Worm (Caenorhabditis elegans) whole organism, L2 larva: ENCODE measurements around the gene bath-20.
"Not testable (repeated sequence)": the region's sequence is repeated elsewhere in the genome, so short reads cannot be mapped to it uniquely, and the experiment has no call there.

ENCODE experiments used
- C34F6.9 ChIP-seq: fragments of 150-350 bp; optimal IDR thresholded peaks from 2 replicates; lab custom pipeline; 2014; ENCODE audit warnings: missing biosample characterization, missing genetic modification characterization
- F13H6.1 ChIP-seq: sonication (generic microtip); optimal IDR thresholded peaks from 2 replicates; lab custom pipeline; 2016; ENCODE audit warnings: missing genetic modification characterization, missing compliant biosample characterization
- Y55F3AM.14 ChIP-seq: fragments of 200-800 bp; sonication (Bioruptor generic); optimal IDR thresholded peaks from 2 replicates; lab custom pipeline; 2018; ENCODE audit warnings: mild to moderate bottlenecking, missing genetic modification characterization, missing compliant biosample characterization
- ZK546.5 ChIP-seq: sonication (generic microtip); optimal IDR thresholded peaks from 2 replicates; lab custom pipeline; 2017; ENCODE audit warnings: missing biosample characterization, missing genetic modification characterization
- aly-2 ChIP-seq: fragments of 150-350 bp; optimal IDR thresholded peaks from 2 replicates; lab custom pipeline; 2014; ENCODE audit warnings: missing biosample characterization, missing genetic modification characterization
- ama-1 ChIP-seq: fragments of 150-350 bp; optimal IDR thresholded peaks from 2 replicates; lab custom pipeline; 2018; ENCODE audit warnings: inconsistent platforms
- ceh-16 ChIP-seq: fragments of 150-350 bp; optimal IDR thresholded peaks from 2 replicates; lab custom pipeline; 2014; ENCODE audit warnings: missing biosample characterization, missing genetic modification characterization
- ceh-82 ChIP-seq: fragments of 150-350 bp; optimal IDR thresholded peaks from 2 replicates; lab custom pipeline; 2014; ENCODE audit warnings: missing biosample characterization, missing genetic modification characterization
- crh-2 ChIP-seq: sonication (generic microtip); optimal IDR thresholded peaks from 2 replicates; lab custom pipeline; 2017; ENCODE audit warnings: missing biosample characterization, missing genetic modification characterization
- dmd-4 ChIP-seq: sonication (generic microtip); optimal IDR thresholded peaks from 2 replicates; lab custom pipeline; 2017; ENCODE audit warnings: missing biosample characterization, missing genetic modification characterization
- egl-27 ChIP-seq: sonication (generic microtip); optimal IDR thresholded peaks from 3 replicates; lab custom pipeline; 2017; ENCODE audit warnings: missing biosample characterization, missing genetic modification reagents, missing genetic modification characterization
- elt-3 ChIP-seq: sonication (generic microtip); optimal IDR thresholded peaks from 2 replicates; lab custom pipeline; 2017; ENCODE audit warnings: missing biosample characterization, missing genetic modification characterization
- gmeb-1 ChIP-seq: fragments of 150-350 bp; optimal IDR thresholded peaks from 2 replicates; lab custom pipeline; 2014; ENCODE audit warnings: missing biosample characterization, missing genetic modification characterization
- lin-11 ChIP-seq: fragments of 150-350 bp; sonication (generic microtip); optimal IDR thresholded peaks from 2 replicates; lab custom pipeline; 2014; ENCODE audit warnings: missing biosample characterization, missing genetic modification characterization, inconsistent platforms, mixed read lengths
- lin-13 ChIP-seq: fragments of 150-350 bp; optimal IDR thresholded peaks from 2 replicates; lab custom pipeline; 2014; ENCODE audit warnings: missing biosample characterization, missing genetic modification reagents, missing genetic modification characterization
- lin-39 ChIP-seq: fragments of 150-350 bp; optimal IDR thresholded peaks from 2 replicates; lab custom pipeline; 2014; ENCODE audit warnings: missing biosample characterization, missing genetic modification reagents, missing genetic modification characterization
- lsy-2 ChIP-seq, 2 experiments: fragments of 150-350 bp in 1 of 2; sonication (generic microtip) in 1 of 2; optimal IDR thresholded peaks; 2 replicates each; lab custom pipeline; 2014 to 2017; ENCODE audit warnings: missing biosample characterization in 2 of 2, missing genetic modification characterization in 2 of 2
- mab-5 ChIP-seq: fragments of 150-350 bp; optimal IDR thresholded peaks from 2 replicates; lab custom pipeline; 2014; ENCODE audit warnings: missing biosample characterization, missing genetic modification characterization
- mdl-1 ChIP-seq, 2 experiments: fragments of 150-350 bp in 1 of 2; sonication (generic microtip) in 1 of 2; optimal IDR thresholded peaks; 2 replicates each; lab custom pipeline; 2017; ENCODE audit warnings: missing biosample characterization in 2 of 2, missing genetic modification characterization in 2 of 2
- nhr-10 ChIP-seq: sonication (generic microtip); optimal IDR thresholded peaks from 2 replicates; lab custom pipeline; 2017; ENCODE audit warnings: missing biosample characterization, missing genetic modification characterization
- nhr-11 ChIP-seq: fragments of 150-350 bp; optimal IDR thresholded peaks from 2 replicates; lab custom pipeline; 2014; ENCODE audit warnings: missing biosample characterization, missing genetic modification characterization
- nhr-12 ChIP-seq: fragments of 150-350 bp; optimal IDR thresholded peaks from 2 replicates; lab custom pipeline; 2014; ENCODE audit warnings: missing biosample characterization, missing genetic modification characterization
- nhr-129 ChIP-seq: fragments of 150-350 bp; optimal IDR thresholded peaks from 2 replicates; lab custom pipeline; 2014; ENCODE audit warnings: missing biosample characterization, missing genetic modification characterization
- nhr-21 ChIP-seq: fragments of 150-350 bp; optimal IDR thresholded peaks from 2 replicates; lab custom pipeline; 2014; ENCODE audit warnings: missing biosample characterization, missing genetic modification characterization
- nhr-6 ChIP-seq: fragments of 150-350 bp; optimal IDR thresholded peaks from 2 replicates; lab custom pipeline; 2014; ENCODE audit warnings: missing biosample characterization, missing genetic modification characterization
- peb-1 ChIP-seq: fragments of 150-350 bp; optimal IDR thresholded peaks from 2 replicates; lab custom pipeline; 2014; ENCODE audit warnings: missing biosample characterization, missing genetic modification characterization
- sem-4 ChIP-seq: fragments of 150-350 bp; optimal IDR thresholded peaks from 2 replicates; lab custom pipeline; 2014; ENCODE audit warnings: missing biosample characterization, missing genetic modification reagents, missing genetic modification characterization
- skn-1 ChIP-seq: sonication (generic microtip); optimal IDR thresholded peaks from 2 replicates; lab custom pipeline; 2017; ENCODE audit warnings: missing biosample characterization, missing genetic modification characterization
- sma-3 ChIP-seq: sonication (generic microtip); optimal IDR thresholded peaks from 2 replicates; lab custom pipeline; 2016; ENCODE audit warnings: missing genetic modification reagents, missing genetic modification characterization, missing compliant biosample characterization
- snpc-4 ChIP-seq: fragments of 150-350 bp; optimal IDR thresholded peaks from 2 replicates; lab custom pipeline; 2014; ENCODE audit warnings: missing biosample characterization, missing genetic modification characterization
- unc-39 ChIP-seq: fragments of 150-350 bp; optimal IDR thresholded peaks from 2 replicates; lab custom pipeline; 2014; ENCODE audit warnings: missing biosample characterization, missing genetic modification characterization
- unc-62 ChIP-seq: fragments of 150-350 bp; optimal IDR thresholded peaks from 2 replicates; lab custom pipeline; 2014; ENCODE audit warnings: missing biosample characterization, missing genetic modification reagents, missing genetic modification characterization
- zag-1 ChIP-seq: fragments of 150-350 bp; optimal IDR thresholded peaks from 2 replicates; lab custom pipeline; 2014; ENCODE audit warnings: missing biosample characterization, missing genetic modification characterization
- ztf-11 ChIP-seq: sonication (generic microtip); optimal IDR thresholded peaks from 2 replicates; lab custom pipeline; 2017; ENCODE audit warnings: missing biosample characterization, missing genetic modification characterization
- ztf-4 ChIP-seq: fragments of 150-350 bp; optimal IDR thresholded peaks from 2 replicates; lab custom pipeline; 2014; ENCODE audit warnings: missing biosample characterization, missing genetic modification characterization

bath-20 gene

ce11 chrII:2030367-2030766, 12.0 kb downstream of the bath-20 start, which contains the start of gene bath-3:
bath-3 (minus strand) TSS chrII:2030467.
- no peak for TF ChIP-seq ztf-4 (tag; lab: Kevin White, UChicago)
- no peak for TF ChIP-seq sma-3 (GFP tag; lab: Kevin White, UChicago)
- TF ChIP-seq elt-3 = no peak
- TF ChIP-seq mdl-1 (tag; optimal IDR thresholded peaks at IDR 0.05; lab: Kevin White, UChicago) = no peak
- no peak for TF ChIP-seq nhr-6
- TF ChIP-seq snpc-4 (tag; lab: Kevin White, UChicago) = no peak

- no peak for TF ChIP-seq elt-3
- no peak for TF ChIP-seq lin-39 (tag; lab: Kevin White, UChicago)
- TF ChIP-seq egl-27 = no peak
- no peak for TF ChIP-seq unc-62 (GFP tag; lab: Kevin White, UChicago)
- TF ChIP-seq F13H6.1 (tag; lab: Kevin White, UChicago) = no peak
- no peak for TF ChIP-seq Y55F3AM.14 (GFP tag; lab: Kevin White, UChicago)
- no peak for TF ChIP-seq dmd-4 (tag; lab: Kevin White, UChicago)
- no peak for TF ChIP-seq aly-2
- no peak for TF ChIP-seq nhr-12 (tag; lab: Kevin White, UChicago)
- TF ChIP-seq ztf-4 (tag; lab: Kevin White, UChicago) = no peak
- no peak for TF ChIP-seq crh-2 (tag; lab: Kevin White, UChicago)
- TF ChIP-seq ceh-16 = no peak
- TF ChIP-seq lin-13 (GFP tag; lab: Kevin White, UChicago) = no peak
- no peak for TF ChIP-seq mab-5
- TF ChIP-seq gmeb-1 (tag; lab: Kevin White, UChicago) = no peak
- no peak for TF ChIP-seq lsy-2 (tag; optimal IDR thresholded peaks at IDR 0.05; lab: Kevin White, UChicago)
- TF ChIP-seq ama-1 (lab: Kevin White, UChicago) = no peak
- TF ChIP-seq nhr-10 (tag; lab: Kevin White, UChicago) = no peak
- no peak for TF ChIP-seq ceh-82 (tag; lab: Kevin White, UChicago)
- TF ChIP-seq, all 48 proteins: peak for 0
These were observed 13.6 kb downstream of the bath-20 start, which contains the start of gene bath-1 for ce11 chrII:2028712-2029111. bath-1 (minus strand) TSS chrII:2028812.

- TF ChIP-seq ceh-82 (tag; lab: Kevin White, UChicago) = no peak
- TF ChIP-seq nhr-10 (tag; lab: Kevin White, UChicago) = no peak
- TF ChIP-seq ZK546.5 = no peak
- no peak for TF ChIP-seq lin-13 (GFP tag; lab: Kevin White, UChicago)
- TF ChIP-seq nhr-12 (tag; lab: Kevin White, UChicago) = no peak
- no peak for TF ChIP-seq lin-39 (tag; lab: Kevin White, UChicago)
- TF ChIP-seq unc-39 (tag; lab: Kevin White, UChicago) = no peak
- TF ChIP-seq unc-62 (GFP tag; lab: Kevin White, UChicago) = no peak
- no peak for TF ChIP-seq C34F6.9 (tag; lab: Kevin White, UChicago)
- TF ChIP-seq sem-4 = no peak
- no peak for TF ChIP-seq ztf-11 (tag; lab: Kevin White, UChicago)
- no peak for TF ChIP-seq mab-5
- no peak for TF ChIP-seq gmeb-1 (tag; lab: Kevin White, UChicago)
- TF ChIP-seq nhr-129 = no peak
- TF ChIP-seq mdl-1 (tag; optimal IDR thresholded peaks at IDR 0.05; lab: Kevin White, UChicago) = no peak
- no peak for TF ChIP-seq peb-1 (tag; lab: Kevin White, UChicago)
- no peak for TF ChIP-seq zag-1 (tag; lab: Kevin White, UChicago)
- no peak for TF ChIP-seq lin-11 (tag; lab: Kevin White, UChicago)
These were observed 15.8 kb downstream of the bath-20 start, which contains the start of gene bath-21 for ce11 chrII:2026525-2026924. bath-21 (minus strand) TSS chrII:2026625.

- TF ChIP-seq gmeb-1 (tag; lab: Kevin White, UChicago); nhr-21; nhr-11 (tag; lab: Kevin White, UChicago): not testable (repeated sequence)
These were observed 18.8 kb downstream of the bath-20 start, which contains the start of gene cya-2 for ce11 chrII:2023514-2023913. cya-2 (minus strand) TSS chrII:2023614.

- TF ChIP-seq skn-1 (tag; lab: Kevin White, UChicago) = no peak
- TF ChIP-seq, all 48 proteins: peak for 0
These were observed 28.5 kb downstream of the bath-20 start for ce11 chrII:2013856-2014255.
